Fruit fly (Drosophila melanogaster) whole organism: ENCODE measurements around the gene Chpf.
A peak's percentile ranks its signal among the peaks of the same experiment; 100 is the strongest.

Source experiments
- CG8478 ChIP-seq: fragments of >200 bp; optimal IDR thresholded peaks from 2 replicates; lab custom pipeline; 2018; ENCODE audit warnings: inconsistent platforms
- Dll ChIP-seq: fragments of >200 bp; optimal IDR thresholded peaks from 2 replicates; lab custom pipeline; 2017
- EcR ChIP-seq, 2 experiments: fragments of >200 bp; optimal IDR thresholded peaks; 2 replicates each; lab custom pipeline; 2017; ENCODE audit warnings: missing biosample characterization in 2 of 2, missing genetic modification characterization in 2 of 2, missing genetic modification reagents in 2 of 2
- pan ChIP-seq: fragments of >200 bp; optimal IDR thresholded peaks from 2 replicates; lab custom pipeline; 2017
- psq ChIP-seq: fragments of >200 bp; optimal IDR thresholded peaks from 2 replicates; lab custom pipeline; 2017
- usp ChIP-seq: fragments of >200 bp; optimal IDR thresholded peaks from 2 replicates; lab custom pipeline; 2017; ENCODE audit warnings: missing biosample characterization, missing genetic modification characterization, mixed read lengths

Chpf gene

DNA sequence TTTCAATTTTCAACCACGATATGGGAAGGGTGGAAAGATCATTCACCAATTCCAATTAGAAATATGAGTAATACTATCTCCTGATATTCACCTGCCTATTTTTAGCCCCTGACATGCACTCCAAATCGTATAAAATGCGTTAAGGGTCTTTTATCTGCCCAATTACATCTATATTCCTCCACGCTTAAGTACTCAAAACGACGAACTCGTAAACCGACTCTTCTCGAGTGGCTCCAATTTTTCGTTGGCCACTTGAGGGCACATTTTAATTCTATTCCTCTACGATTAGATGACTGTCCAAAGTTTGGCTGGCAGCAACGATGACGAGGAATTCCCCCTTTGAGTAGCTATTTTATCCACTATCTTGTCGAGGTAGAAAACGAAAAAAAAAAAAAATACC, 10.4 kb downstream of the Chpf start:
- TF ChIP-seq usp (GFP tag; lab: Kevin White, UChicago) (no peak), Dll (lab: Kevin White, UChicago) (no peak), CG8478 (lab: Kevin White, UChicago) (no peak), EcR (GFP tag; optimal IDR thresholded peaks at IDR 0.05; lab: Kevin White, UChicago) (no peak)

DNA sequence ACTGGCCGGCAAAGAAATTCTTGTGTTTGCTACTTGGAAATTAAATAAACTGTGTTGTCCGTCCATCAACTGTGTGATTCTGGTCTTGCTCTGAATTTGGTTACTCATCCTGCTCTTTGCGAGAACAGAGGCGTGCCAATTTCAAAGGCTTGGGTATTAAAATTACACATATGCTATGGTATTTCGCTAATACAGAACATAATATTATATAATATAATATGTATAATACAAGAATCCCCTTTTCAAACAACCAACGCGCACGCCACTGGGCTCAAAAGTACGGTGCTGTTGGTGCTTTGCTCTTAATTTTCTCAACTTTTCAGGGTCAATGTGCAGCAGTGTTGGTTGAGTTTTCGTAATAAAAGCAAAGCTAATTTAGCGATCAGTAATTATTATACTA, 12.3 kb downstream of the Chpf start:
- TF ChIP-seq CG8478 (lab: Kevin White, UChicago) (no peak), psq (no peak), Dll (lab: Kevin White, UChicago) (no peak), EcR (GFP tag; optimal IDR thresholded peaks at IDR 0.05; lab: Kevin White, UChicago) (no peak), pan (lab: Kevin White, UChicago) (no peak), usp (GFP tag; lab: Kevin White, UChicago) (no peak)

DNA sequence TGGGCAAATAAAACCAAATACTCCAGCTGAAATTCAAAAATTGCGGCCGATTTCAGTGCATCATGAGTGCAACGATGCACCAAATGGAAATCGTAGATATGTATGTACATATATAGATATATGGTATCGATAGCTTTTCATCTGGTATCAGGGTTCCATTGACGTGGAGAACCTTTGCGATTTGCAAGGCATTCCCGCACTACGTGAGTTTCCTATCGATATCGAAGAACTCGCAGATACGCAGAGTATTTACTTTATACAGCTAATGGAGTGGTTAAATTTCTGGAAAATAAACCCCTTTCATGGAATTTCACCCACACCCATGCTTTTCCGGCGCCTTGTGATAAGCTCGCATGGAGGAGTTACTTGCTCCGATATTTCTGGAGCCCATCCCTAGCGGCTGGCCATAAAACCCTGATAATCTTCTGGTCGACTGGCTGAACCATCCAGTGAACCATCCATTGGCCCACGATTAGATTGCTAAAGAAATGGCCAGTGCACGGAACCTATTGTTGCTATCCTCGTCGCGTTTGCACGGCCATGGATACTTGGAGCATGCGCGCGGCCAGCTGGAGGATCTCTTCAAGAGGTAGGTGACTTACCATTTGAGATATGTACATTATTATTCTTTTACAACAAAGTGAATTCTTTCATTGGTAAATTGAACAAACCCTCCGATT, 18.0 kb downstream of the Chpf start, which contains the start of gene CG2200:
Gene CG2200 (plus strand): TSS at position 215 of the 680 bp plus-strand sequence.
- TF ChIP-seq usp (GFP tag; lab: Kevin White, UChicago): no peak
- TF ChIP-seq Dll (lab: Kevin White, UChicago): no peak
- TF ChIP-seq pan (lab: Kevin White, UChicago): no peak
- TF ChIP-seq EcR (GFP tag; optimal IDR thresholded peaks at IDR 0.05; lab: Kevin White, UChicago): no peak
- TF ChIP-seq CG8478 (lab: Kevin White, UChicago): no peak
- TF ChIP-seq psq: no peak

DNA sequence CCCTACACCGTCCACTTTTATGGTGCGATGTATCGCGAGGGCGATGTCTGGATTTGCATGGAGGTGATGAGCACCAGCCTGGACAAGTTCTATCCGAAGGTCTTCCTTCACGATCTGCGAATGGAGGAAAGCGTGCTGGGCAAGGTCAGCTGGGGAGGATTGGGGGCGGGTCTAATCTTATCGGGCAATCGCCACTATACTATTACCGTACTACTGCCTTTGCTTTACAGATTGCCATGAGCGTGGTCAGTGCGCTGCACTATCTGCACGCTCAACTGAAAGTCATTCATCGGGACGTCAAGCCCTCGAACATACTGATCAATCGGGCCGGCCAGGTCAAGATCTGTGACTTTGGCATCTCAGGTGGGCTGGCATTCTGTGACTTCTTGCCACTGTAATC, 20.4 kb downstream of the Chpf start:
- TF ChIP-seq pan (lab: Kevin White, UChicago): no peak
- TF ChIP-seq EcR (GFP tag; optimal IDR thresholded peaks at IDR 0.05; lab: Kevin White, UChicago): no peak
- TF ChIP-seq Dll (lab: Kevin White, UChicago): no peak
- no peak for TF ChIP-seq CG8478 (lab: Kevin White, UChicago)
- TF ChIP-seq psq: no peak
- no peak for TF ChIP-seq usp (GFP tag; lab: Kevin White, UChicago)

DNA sequence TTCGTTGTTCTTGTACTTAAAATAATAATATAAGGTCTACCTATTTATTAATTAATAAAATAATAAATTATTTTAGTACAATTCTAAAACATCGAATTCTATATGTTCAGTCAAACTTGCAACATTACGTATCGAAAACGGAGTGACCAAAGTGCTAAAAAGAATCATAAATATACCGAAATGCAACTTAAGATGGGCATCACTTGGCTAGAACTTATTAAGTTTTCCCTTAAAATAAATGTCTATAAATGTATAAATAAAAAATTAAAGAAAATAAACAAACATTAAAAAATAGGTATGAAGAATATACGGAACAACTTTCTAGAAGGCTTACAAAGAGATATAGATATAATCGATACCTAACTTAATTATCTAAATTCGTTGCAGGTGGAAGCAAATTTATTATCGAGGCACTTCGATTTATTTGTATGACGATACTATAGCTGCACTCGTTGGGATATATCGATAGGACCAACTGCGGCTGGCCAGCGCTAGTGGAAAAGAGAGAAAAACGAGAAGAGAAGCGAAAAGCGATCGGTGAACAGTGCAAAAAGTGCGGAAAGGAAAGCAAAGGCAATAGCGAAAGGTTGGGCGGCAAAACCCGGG, 21.5 kb downstream of the Chpf start, which contains the start of gene lic:
Gene lic (plus strand): TSS at position 490 of the 606 bp plus-strand sequence.
- TF ChIP-seq EcR (GFP tag; optimal IDR thresholded peaks at IDR 0.05; lab: Kevin White, UChicago): no peak
- no peak for TF ChIP-seq CG8478 (lab: Kevin White, UChicago)
- TF ChIP-seq pan (lab: Kevin White, UChicago): no peak
- TF ChIP-seq Dll (lab: Kevin White, UChicago): no peak
- TF ChIP-seq usp (GFP tag; lab: Kevin White, UChicago): no peak
- TF ChIP-seq psq: no peak

DNA sequence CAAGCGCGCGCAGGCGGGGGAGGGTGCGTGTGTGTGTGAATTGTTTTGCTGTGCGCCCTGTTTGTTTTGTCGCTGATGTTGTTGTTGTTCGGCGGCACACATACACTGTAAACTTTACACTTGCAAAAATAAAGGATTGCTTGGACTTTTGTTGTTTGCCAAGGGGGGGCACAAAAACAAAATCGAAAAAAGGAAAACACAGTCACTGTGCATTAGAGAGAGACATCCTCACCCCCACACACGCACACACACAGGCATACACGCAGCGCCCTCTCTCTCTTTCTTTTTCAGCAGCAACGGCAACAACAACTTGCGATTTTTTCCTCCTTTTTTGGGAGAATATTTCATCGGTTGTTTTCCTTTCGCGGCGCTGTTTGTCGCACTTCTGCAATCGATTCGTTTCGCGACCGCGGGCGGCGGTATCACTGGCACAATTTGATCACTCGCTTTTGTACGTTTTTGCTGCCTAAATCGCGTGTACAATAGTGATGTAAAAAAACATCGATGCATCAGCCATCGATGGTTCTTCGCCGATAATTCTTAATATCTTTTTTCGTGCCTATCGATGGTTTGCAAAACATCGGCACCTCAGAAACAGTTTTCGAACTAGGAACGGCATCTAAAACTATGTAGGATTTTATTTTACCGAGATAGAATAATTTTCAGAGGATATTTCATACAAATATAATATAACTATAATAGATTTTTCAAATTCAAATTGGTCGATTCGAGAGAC, 22.2 kb downstream of the Chpf start, which contains the start of gene hep:
Gene hep (minus strand): TSS at position 515 of the 736 bp plus-strand sequence.
- TF ChIP-seq EcR (GFP tag; optimal IDR thresholded peaks at IDR 0.05; lab: Kevin White, UChicago): no peak
- no peak for TF ChIP-seq psq
- peak; percentile 66 for TF ChIP-seq CG8478 (lab: Kevin White, UChicago)
- TF ChIP-seq pan (lab: Kevin White, UChicago): no peak
- TF ChIP-seq usp (GFP tag; lab: Kevin White, UChicago): no peak
- TF ChIP-seq Dll (lab: Kevin White, UChicago): peak; percentile 45

DNA sequence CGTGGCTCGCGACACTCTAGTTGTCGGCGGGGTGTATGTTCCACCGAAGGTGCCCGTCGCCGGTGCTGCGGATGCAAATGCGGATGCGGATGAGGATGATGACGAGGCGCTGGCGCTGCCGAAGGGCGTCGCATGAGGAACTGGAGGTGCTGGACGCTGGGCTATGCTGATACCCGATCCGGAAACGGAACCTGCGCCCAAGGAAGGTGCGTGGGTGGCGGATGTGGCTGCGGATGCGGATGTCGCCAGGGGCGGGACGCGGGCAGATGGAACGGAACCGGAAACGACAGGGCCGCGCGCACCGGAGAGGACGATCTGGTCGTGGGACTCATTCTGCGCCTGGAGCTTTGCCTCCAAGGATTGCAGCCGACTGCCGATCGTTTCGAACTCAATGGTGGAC, 22.9 kb downstream of the Chpf start:
- TF ChIP-seq usp (GFP tag; lab: Kevin White, UChicago) (no peak), Dll (lab: Kevin White, UChicago) (no peak), CG8478 (lab: Kevin White, UChicago) (no peak), psq (no peak), pan (lab: Kevin White, UChicago) (no peak), EcR (GFP tag; optimal IDR thresholded peaks at IDR 0.05; lab: Kevin White, UChicago) (no peak)

DNA sequence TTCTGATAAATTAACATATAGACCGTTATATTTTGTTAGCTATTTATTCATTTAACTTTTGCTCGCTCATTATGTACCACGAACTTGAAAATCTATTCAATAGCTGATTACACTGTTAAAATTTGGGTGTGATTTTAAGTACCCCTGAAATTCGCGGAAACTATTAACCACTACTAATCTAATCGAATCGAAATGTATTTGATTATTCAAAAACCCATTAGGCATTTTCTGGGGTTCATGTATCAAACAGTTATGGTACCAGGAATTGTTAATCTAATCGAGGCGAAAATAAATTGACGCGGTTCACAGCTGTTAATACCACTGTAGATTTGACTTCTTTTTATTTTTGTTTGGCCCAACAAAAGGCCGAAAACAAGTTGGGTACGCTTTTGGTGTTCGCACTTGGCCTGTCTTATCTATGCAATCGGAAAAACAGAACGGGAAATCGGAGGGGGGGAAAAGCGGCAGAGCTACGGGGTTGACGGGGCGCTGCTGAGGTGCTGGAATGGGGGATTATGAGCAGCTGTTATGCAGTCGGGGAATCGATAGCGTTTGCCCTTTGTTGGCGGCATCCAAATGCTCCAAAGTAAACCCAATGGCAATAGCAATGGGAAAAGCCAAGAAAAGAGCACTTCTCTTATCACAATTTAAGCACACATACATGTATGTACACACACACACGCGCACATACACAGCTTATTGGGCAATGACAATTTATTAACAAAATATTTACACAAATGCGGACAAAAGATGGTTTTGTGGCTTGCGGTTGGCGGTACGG, 24.0 kb downstream of the Chpf start:
- no peak for TF ChIP-seq psq
- TF ChIP-seq usp (GFP tag; lab: Kevin White, UChicago): no peak
- no peak for TF ChIP-seq CG8478 (lab: Kevin White, UChicago)
- TF ChIP-seq EcR (GFP tag; optimal IDR thresholded peaks at IDR 0.05; lab: Kevin White, UChicago): no peak
- no peak for TF ChIP-seq Dll (lab: Kevin White, UChicago)
- no peak for TF ChIP-seq pan (lab: Kevin White, UChicago)

DNA sequence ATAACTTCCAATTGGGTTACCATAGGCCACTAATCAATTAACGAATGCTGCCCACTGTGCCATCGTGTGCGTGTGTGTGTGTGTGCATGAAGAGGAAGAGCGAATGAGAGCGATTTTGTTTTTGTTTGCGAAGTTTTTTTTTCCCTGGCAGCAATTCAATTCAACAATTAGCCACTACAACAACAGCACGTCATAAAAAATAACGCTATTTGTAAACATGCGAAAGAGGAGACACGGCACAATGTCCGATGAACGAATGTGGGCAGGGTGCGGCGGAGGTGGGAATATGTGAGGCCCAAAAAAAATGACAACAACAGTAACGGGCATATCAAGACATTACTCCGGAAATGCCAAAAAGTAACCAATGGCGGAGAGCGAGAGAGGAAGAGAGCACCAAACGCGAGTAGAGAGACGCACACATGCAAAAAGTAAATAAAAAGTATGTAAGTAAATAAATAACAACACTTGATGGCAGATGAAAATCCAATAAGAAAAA, 24.9 kb downstream of the Chpf start:
- TF ChIP-seq Dll (lab: Kevin White, UChicago) (peak; percentile 15), EcR (GFP tag; optimal IDR thresholded peaks at IDR 0.05; lab: Kevin White, UChicago) (no peak)

DNA sequence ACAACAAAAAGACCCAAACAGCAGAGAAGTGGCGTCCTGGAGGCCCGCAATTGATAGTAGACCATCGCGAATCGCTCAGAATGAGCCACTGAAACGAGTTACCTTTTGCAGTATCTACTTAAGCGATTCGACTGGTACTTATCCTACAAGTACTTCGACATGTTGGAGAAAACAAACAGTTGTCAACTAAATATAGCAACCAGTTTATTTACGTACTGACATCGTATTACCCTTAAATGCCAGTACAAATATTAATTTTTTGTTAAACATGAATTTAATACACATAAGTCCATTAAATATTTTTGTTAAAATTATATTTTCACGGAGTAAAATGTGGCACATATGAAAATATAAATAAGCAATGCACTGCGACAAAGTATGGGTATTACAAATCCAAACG, 57.0 kb downstream of the Chpf start, which contains the start of gene CG12715:
Gene CG12715 (minus strand): TSS at position 101 of the 400 bp plus-strand sequence.
- no peak for TF ChIP-seq psq
- no peak for TF ChIP-seq usp (GFP tag; lab: Kevin White, UChicago)
- TF ChIP-seq pan (lab: Kevin White, UChicago): no peak
- no peak for TF ChIP-seq CG8478 (lab: Kevin White, UChicago)
- no peak for TF ChIP-seq Dll (lab: Kevin White, UChicago)
- TF ChIP-seq EcR (GFP tag; optimal IDR thresholded peaks at IDR 0.05; lab: Kevin White, UChicago): no peak
